Worm (Caenorhabditis elegans) whole organism, L2 larva: ENCODE results near the gene htz-1.

Experiments used
- F13H6.1 ChIP-seq: sonication (generic microtip); optimal IDR thresholded peaks from 2 replicates; lab custom pipeline; 2016; ENCODE audit warnings: missing genetic modification characterization, missing compliant biosample characterization
- R02D3.7 ChIP-seq: fragments of 150-350 bp; optimal IDR thresholded peaks from 2 replicates; lab custom pipeline; 2014; ENCODE audit warnings: missing biosample characterization, missing genetic modification characterization
- ZK546.5 ChIP-seq: sonication (generic microtip); optimal IDR thresholded peaks from 2 replicates; lab custom pipeline; 2017; ENCODE audit warnings: missing biosample characterization, missing genetic modification characterization
- alr-1 ChIP-seq: fragments of 150-350 bp; optimal IDR thresholded peaks from 2 replicates; lab custom pipeline; 2014; ENCODE audit warnings: missing biosample characterization, missing genetic modification characterization
- aly-2 ChIP-seq: fragments of 150-350 bp; optimal IDR thresholded peaks from 2 replicates; lab custom pipeline; 2014; ENCODE audit warnings: missing biosample characterization, missing genetic modification characterization
- ama-1 ChIP-seq: fragments of 150-350 bp; optimal IDR thresholded peaks from 2 replicates; lab custom pipeline; 2018; ENCODE audit warnings: inconsistent platforms
- ceh-16 ChIP-seq: fragments of 150-350 bp; optimal IDR thresholded peaks from 2 replicates; lab custom pipeline; 2014; ENCODE audit warnings: missing biosample characterization, missing genetic modification characterization
- ceh-82 ChIP-seq: fragments of 150-350 bp; optimal IDR thresholded peaks from 2 replicates; lab custom pipeline; 2014; ENCODE audit warnings: missing biosample characterization, missing genetic modification characterization
- dmd-4 ChIP-seq: sonication (generic microtip); optimal IDR thresholded peaks from 2 replicates; lab custom pipeline; 2017; ENCODE audit warnings: missing biosample characterization, missing genetic modification characterization
- egl-27 ChIP-seq: sonication (generic microtip); optimal IDR thresholded peaks from 3 replicates; lab custom pipeline; 2017; ENCODE audit warnings: missing biosample characterization, missing genetic modification reagents, missing genetic modification characterization
- fos-1 ChIP-seq: fragments of 150-350 bp; optimal IDR thresholded peaks from 2 replicates; lab custom pipeline; 2014; ENCODE audit warnings: missing biosample characterization, missing genetic modification characterization
- lin-11 ChIP-seq: fragments of 150-350 bp; sonication (generic microtip); optimal IDR thresholded peaks from 2 replicates; lab custom pipeline; 2014; ENCODE audit warnings: missing biosample characterization, missing genetic modification characterization, inconsistent platforms, mixed read lengths
- lin-13 ChIP-seq: fragments of 150-350 bp; optimal IDR thresholded peaks from 2 replicates; lab custom pipeline; 2014; ENCODE audit warnings: missing biosample characterization, missing genetic modification reagents, missing genetic modification characterization
- lsy-2 ChIP-seq, 2 experiments: fragments of 150-350 bp in 1 of 2; sonication (generic microtip) in 1 of 2; optimal IDR thresholded peaks; 2 replicates each; lab custom pipeline; 2014 to 2017; ENCODE audit warnings: missing biosample characterization in 2 of 2, missing genetic modification characterization in 2 of 2
- mab-5 ChIP-seq: fragments of 150-350 bp; optimal IDR thresholded peaks from 2 replicates; lab custom pipeline; 2014; ENCODE audit warnings: missing biosample characterization, missing genetic modification characterization
- mbf-1 ChIP-seq: sonication (generic microtip); optimal IDR thresholded peaks from 2 replicates; lab custom pipeline; 2017; ENCODE audit warnings: missing biosample characterization, missing genetic modification characterization
- mdl-1 ChIP-seq, 2 experiments: fragments of 150-350 bp in 1 of 2; sonication (generic microtip) in 1 of 2; optimal IDR thresholded peaks; 2 replicates each; lab custom pipeline; 2017; ENCODE audit warnings: missing biosample characterization in 2 of 2, missing genetic modification characterization in 2 of 2
- nhr-10 ChIP-seq: sonication (generic microtip); optimal IDR thresholded peaks from 2 replicates; lab custom pipeline; 2017; ENCODE audit warnings: missing biosample characterization, missing genetic modification characterization
- nhr-23 ChIP-seq: fragments of 150-350 bp; optimal IDR thresholded peaks from 2 replicates; lab custom pipeline; 2014; ENCODE audit warnings: missing biosample characterization, missing genetic modification reagents, missing genetic modification characterization
- nhr-237 ChIP-seq: fragments of 150-350 bp; optimal IDR thresholded peaks from 2 replicates; lab custom pipeline; 2014; ENCODE audit warnings: missing biosample characterization, missing genetic modification characterization
- peb-1 ChIP-seq: fragments of 150-350 bp; optimal IDR thresholded peaks from 2 replicates; lab custom pipeline; 2014; ENCODE audit warnings: missing biosample characterization, missing genetic modification characterization
- sem-4 ChIP-seq: fragments of 150-350 bp; optimal IDR thresholded peaks from 2 replicates; lab custom pipeline; 2014; ENCODE audit warnings: missing biosample characterization, missing genetic modification reagents, missing genetic modification characterization
- sma-3 ChIP-seq: sonication (generic microtip); optimal IDR thresholded peaks from 2 replicates; lab custom pipeline; 2016; ENCODE audit warnings: missing genetic modification reagents, missing genetic modification characterization, missing compliant biosample characterization
- sma-9 ChIP-seq, 2 experiments: fragments of 150-350 bp in 1 of 2; sonication (generic microtip) in 1 of 2; optimal IDR thresholded peaks; 2 replicates each; lab custom pipeline; 2014 to 2016; ENCODE audit warnings: missing genetic modification characterization in 2 of 2, mild to moderate bottlenecking in 1 of 2, missing biosample characterization in 1 of 2, missing compliant biosample characterization in 1 of 2, missing genetic modification reagents in 1 of 2, moderate library complexity in 1 of 2
- snpc-4 ChIP-seq: fragments of 150-350 bp; optimal IDR thresholded peaks from 2 replicates; lab custom pipeline; 2014; ENCODE audit warnings: missing biosample characterization, missing genetic modification characterization
- unc-55 ChIP-seq: fragments of 150-350 bp; sonication (generic microtip); optimal IDR thresholded peaks from 3 replicates; lab custom pipeline; 2014; ENCODE audit warnings: missing biosample characterization, missing genetic modification reagents, missing genetic modification characterization
- unc-62 ChIP-seq: fragments of 150-350 bp; optimal IDR thresholded peaks from 2 replicates; lab custom pipeline; 2014; ENCODE audit warnings: missing biosample characterization, missing genetic modification reagents, missing genetic modification characterization
- zag-1 ChIP-seq: fragments of 150-350 bp; optimal IDR thresholded peaks from 2 replicates; lab custom pipeline; 2014; ENCODE audit warnings: missing biosample characterization, missing genetic modification characterization
- ztf-11 ChIP-seq: sonication (generic microtip); optimal IDR thresholded peaks from 2 replicates; lab custom pipeline; 2017; ENCODE audit warnings: missing biosample characterization, missing genetic modification characterization
- ztf-4 ChIP-seq: fragments of 150-350 bp; optimal IDR thresholded peaks from 2 replicates; lab custom pipeline; 2014; ENCODE audit warnings: missing biosample characterization, missing genetic modification characterization

htz-1 gene

ce11 chrIV:4482531-4482930 is 36.5 kb downstream of the htz-1 start, which contains the start of gene M01H9.4:
Gene M01H9.4 (minus strand): TSS chrIV:4482909.
- peak; percentile 49 for TF ChIP-seq sma-9 (GFP tag; optimal IDR thresholded peaks at IDR 0.05; lab: Kevin White, UChicago)
- TF ChIP-seq sma-9 (tag; optimal IDR thresholded peaks at IDR 0.05; lab: Kevin White, UChicago), result no peak
- TF ChIP-seq lin-11 (tag; lab: Kevin White, UChicago), result no peak
- TF ChIP-seq sma-3, result no peak
- TF ChIP-seq egl-27 (tag; lab: Kevin White, UChicago), result no peak
- TF ChIP-seq aly-2 (tag; lab: Kevin White, UChicago), result no peak
- no peak for TF ChIP-seq mbf-1 (tag; lab: Kevin White, UChicago)
- TF ChIP-seq mdl-1 (tag; optimal IDR thresholded peaks at IDR 0.05; lab: Kevin White, UChicago), result no peak
- TF ChIP-seq ceh-16 (tag; lab: Kevin White, UChicago), result no peak
- peak; percentile 99 for TF ChIP-seq fos-1 (tag; lab: Kevin White, UChicago)
- TF ChIP-seq peb-1, result no peak
- TF ChIP-seq unc-62 (GFP tag; lab: Kevin White, UChicago), result no peak
- TF ChIP-seq, all 48 proteins: peak for 2

ce11 chrIV:4484555-4484954 is 38.5 kb downstream of the htz-1 start:
- TF ChIP-seq lsy-2 (tag; optimal IDR thresholded peaks at IDR 0.05; lab: Kevin White, UChicago) (no peak), lin-13 (GFP tag; lab: Kevin White, UChicago) (no peak), unc-55 (no peak), fos-1 (tag; lab: Kevin White, UChicago) (peak; percentile 19)

ce11 chrIV:4486738-4487137 is 40.7 kb downstream of the htz-1 start, which contains the start of gene trx-3:
Gene trx-3 (plus strand): TSS chrIV:4487028.
- TF ChIP-seq ZK546.5 (tag; lab: Kevin White, UChicago) (no peak), fos-1 (tag; lab: Kevin White, UChicago) (peak; percentile 53), nhr-237 (tag; lab: Kevin White, UChicago) (no peak), peb-1 (no peak), lsy-2 (tag; optimal IDR thresholded peaks at IDR 0.05; lab: Kevin White, UChicago) (no peak), alr-1 (no peak), ama-1 (lab: Kevin White, UChicago) (no peak), snpc-4 (tag; lab: Kevin White, UChicago) (no peak), F13H6.1 (no peak), sma-9 (GFP tag; optimal IDR thresholded peaks at IDR 0.05; lab: Kevin White, UChicago) (peak; percentile 36), sma-9 (tag; optimal IDR thresholded peaks at IDR 0.05; lab: Kevin White, UChicago) (no peak)

ce11 chrIV:4490148-4490652 is 44.2 kb downstream of the htz-1 start, which contains the start of gene ZK180.7:
Gene ZK180.7 (plus strand): TSS chrIV:4490542.
- TF ChIP-seq zag-1 (tag; lab: Kevin White, UChicago) (no peak), fos-1 (tag; lab: Kevin White, UChicago) (no peak), aly-2 (tag; lab: Kevin White, UChicago) (no peak), ztf-11 (no peak), sem-4 (tag; lab: Kevin White, UChicago) (no peak), mab-5 (tag; lab: Kevin White, UChicago) (no peak), mdl-1 (tag; optimal IDR thresholded peaks at IDR 0.05; lab: Kevin White, UChicago) (no peak), nhr-10 (tag; lab: Kevin White, UChicago) (no peak), ceh-82 (no peak), dmd-4 (tag; lab: Kevin White, UChicago) (no peak), nhr-23 (tag; lab: Kevin White, UChicago) (no peak), lin-11 (tag; lab: Kevin White, UChicago) (no peak), mbf-1 (tag; lab: Kevin White, UChicago) (no peak), F13H6.1 (no peak), egl-27 (tag; lab: Kevin White, UChicago) (no peak), unc-55 (no peak), ztf-4 (tag; lab: Kevin White, UChicago) (no peak), R02D3.7 (tag; lab: Kevin White, UChicago) (no peak)
